Worm (Caenorhabditis elegans) whole organism, young adult: Measurements from ENCODE around the gene Y7A5A.13.

Source experiments
- B0035.1 ChIP-seq: sonication (generic microtip); optimal IDR thresholded peaks from 2 replicates; lab custom pipeline; 2016; ENCODE audit warnings: missing genetic modification characterization, mild to moderate bottlenecking, missing compliant biosample characterization, missing genotype, missing genetic modification reagents
- B0261.1 ChIP-seq: sonication (generic microtip); optimal IDR thresholded peaks from 2 replicates; lab custom pipeline; 2016; ENCODE audit warnings: mild to moderate bottlenecking, missing genetic modification characterization, moderate library complexity, missing compliant biosample characterization
- D2030.7 ChIP-seq: fragments of 200-800 bp; sonication (Bioruptor generic); IDR thresholded peaks from 2 replicates; pipeline ENCODE4 v1.3.6; 2022; ENCODE audit warnings: missing genetic modification reagents, missing genetic modification characterization, missing compliant biosample characterization
- F39B2.1 ChIP-seq: fragments of 200-800 bp; sonication (Bioruptor generic); IDR thresholded peaks from 2 replicates; pipeline ENCODE4 v1.3.6; 2022; ENCODE audit warnings: missing genetic modification reagents, missing genetic modification characterization, missing compliant biosample characterization
- F55B11.4 ChIP-seq: sonication (generic microtip); optimal IDR thresholded peaks from 2 replicates; lab custom pipeline; 2016; ENCODE audit warnings: missing compliant biosample characterization, missing genetic modification characterization, borderline replicate concordance; ENCODE audit not compliant: insufficient read depth
- F57C9.4 ChIP-seq: sonication (generic microtip); optimal IDR thresholded peaks from 2 replicates; lab custom pipeline; 2017; ENCODE audit warnings: mild to moderate bottlenecking, missing genetic modification characterization, missing compliant biosample characterization
- K12H6.12 ChIP-seq: fragments of 200-800 bp; sonication (Bioruptor generic); optimal IDR thresholded peaks from 2 replicates; lab custom pipeline; 2018; ENCODE audit warnings: mild to moderate bottlenecking, missing genetic modification characterization, missing compliant biosample characterization
- Y56A3A.18 ChIP-seq: fragments of 200-800 bp; sonication (Bioruptor generic); IDR thresholded peaks from 2 replicates; pipeline ENCODE4 v1.3.6; 2022; ENCODE audit warnings: missing genetic modification reagents, missing genetic modification characterization, missing compliant biosample characterization
- ZK185.1 ChIP-seq: sonication (generic microtip); optimal IDR thresholded peaks from 2 replicates; lab custom pipeline; 2016; ENCODE audit warnings: mild to moderate bottlenecking, missing genetic modification characterization, missing compliant biosample characterization; ENCODE audit not compliant: poor library complexity, severe bottlenecking
- atf-7 ChIP-seq: sonication (generic microtip); optimal IDR thresholded peaks from 2 replicates; lab custom pipeline; 2017; ENCODE audit warnings: mild to moderate bottlenecking, missing genetic modification characterization, missing compliant biosample characterization
- bed-2 ChIP-seq: fragments of 200-800 bp; sonication (Bioruptor generic); IDR thresholded peaks from 2 replicates; pipeline ENCODE4 v1.3.6; 2022; ENCODE audit warnings: missing genetic modification reagents, missing genetic modification characterization, missing compliant biosample characterization
- ceh-27 ChIP-seq: fragments of 200-800 bp; sonication (Bioruptor generic); optimal IDR thresholded peaks from 2 replicates; lab custom pipeline; 2018; ENCODE audit warnings: mild to moderate bottlenecking, missing genetic modification characterization, moderate library complexity, missing compliant biosample characterization
- ceh-40 ChIP-seq: fragments of 200-800 bp; sonication (Bioruptor generic); IDR thresholded peaks from 2 replicates; pipeline ENCODE4 v1.3.6; 2022; ENCODE audit warnings: missing genetic modification characterization, missing compliant biosample characterization
- dpl-1 ChIP-seq: fragments of 150-350 bp; optimal IDR thresholded peaks from 2 replicates; lab custom pipeline; 2014; ENCODE audit warnings: missing biosample characterization, missing genetic modification reagents, missing genetic modification characterization
- efl-1 ChIP-seq: fragments of 150-350 bp; optimal IDR thresholded peaks from 2 replicates; lab custom pipeline; 2014; ENCODE audit warnings: missing biosample characterization, missing genetic modification reagents, missing genetic modification characterization
- egl-18 ChIP-seq: fragments of 200-800 bp; sonication (Bioruptor generic); IDR thresholded peaks from 2 replicates; pipeline ENCODE4 v1.3.6; 2022; ENCODE audit warnings: missing genetic modification reagents, missing genetic modification characterization, missing compliant biosample characterization
- ekl-4 ChIP-seq: fragments of 200-800 bp; sonication (Bioruptor generic); IDR thresholded peaks from 2 replicates; pipeline ENCODE4 v1.3.6; 2022; ENCODE audit warnings: missing genetic modification reagents, missing genetic modification characterization, missing compliant biosample characterization
- fkh-3 ChIP-seq: sonication (generic microtip); optimal IDR thresholded peaks from 2 replicates; lab custom pipeline; 2016; ENCODE audit warnings: mild to moderate bottlenecking, missing genetic modification characterization, missing compliant biosample characterization
- him-1 ChIP-seq: sonication (generic microtip); optimal IDR thresholded peaks from 2 replicates; lab custom pipeline; 2016; ENCODE audit warnings: missing genotype, missing genetic modification reagents, missing genetic modification characterization, missing compliant biosample characterization
- hlh-26 ChIP-seq: fragments of 200-800 bp; sonication (Bioruptor generic); conservative IDR thresholded peaks from 2 replicates; pipeline ENCODE4 v1.3.6; 2022; ENCODE audit warnings: missing genetic modification reagents, missing genetic modification characterization, missing compliant biosample characterization
- lag-1 ChIP-seq: fragments of 200-800 bp; sonication (Bioruptor generic); IDR thresholded peaks from 2 replicates; pipeline ENCODE4 v1.3.6; 2022; ENCODE audit warnings: missing genetic modification reagents, missing genetic modification characterization, missing compliant biosample characterization
- lin-35 ChIP-seq, 3 experiments: fragments of 150-350 bp in 2 of 3; sonication (generic microtip) in 1 of 3; optimal IDR thresholded peaks; 2 replicates each; lab custom pipeline; 2014 to 2018; ENCODE audit warnings: missing biosample characterization in 3 of 3, missing genetic modification characterization in 3 of 3, missing genetic modification reagents in 3 of 3
- lin-54 ChIP-seq: fragments of 200-800 bp; sonication (Bioruptor generic); optimal IDR thresholded peaks from 2 replicates; lab custom pipeline; 2018; ENCODE audit warnings: mild to moderate bottlenecking, missing genetic modification characterization, missing compliant biosample characterization
- mel-28 ChIP-seq: sonication (generic microtip); optimal IDR thresholded peaks from 2 replicates; lab custom pipeline; 2016; ENCODE audit warnings: borderline replicate concordance, mild to moderate bottlenecking, missing genetic modification characterization, missing compliant biosample characterization
- nfya-1 ChIP-seq: sonication (generic microtip); optimal IDR thresholded peaks from 2 replicates; lab custom pipeline; 2017; ENCODE audit warnings: antibody characterized with exemption, missing compliant biosample characterization, missing genetic modification characterization, borderline replicate concordance; ENCODE audit not compliant: insufficient read depth
- nfyb-1 ChIP-seq: fragments of 200-800 bp; sonication (Bioruptor generic); IDR thresholded peaks from 2 replicates; pipeline ENCODE4 v1.3.6; 2022; ENCODE audit warnings: missing genetic modification reagents, missing genetic modification characterization, missing compliant biosample characterization
- nhr-27 ChIP-seq: fragments of 200-800 bp; sonication (Bioruptor generic); optimal IDR thresholded peaks from 2 replicates; lab custom pipeline; 2018; ENCODE audit warnings: mild to moderate bottlenecking, missing genetic modification characterization, moderate library complexity, missing compliant biosample characterization
- nhr-90 ChIP-seq: sonication (generic microtip); optimal IDR thresholded peaks from 2 replicates; lab custom pipeline; 2016; ENCODE audit warnings: missing genotype, mild to moderate bottlenecking, missing genetic modification characterization, missing compliant biosample characterization
- repo-1 ChIP-seq: sonication (generic microtip); optimal IDR thresholded peaks from 2 replicates; lab custom pipeline; 2017; ENCODE audit warnings: mild to moderate bottlenecking, missing genetic modification characterization, missing compliant biosample characterization
- snpc-4 ChIP-seq, 5 experiments: fragments of 150-350 bp in 1 of 5; sonication (generic microtip) in 4 of 5; optimal IDR thresholded peaks; 2 replicates each; lab custom pipeline; 2014 to 2018; ENCODE audit warnings: missing genetic modification characterization in 5 of 5, missing biosample characterization in 3 of 5, antibody characterized with exemption in 2 of 5, mild to moderate bottlenecking in 2 of 5, missing compliant biosample characterization in 2 of 5, missing genotype in 2 of 5, moderate library complexity in 2 of 5, missing genetic modification reagents in 1 of 5
- somi-1 ChIP-seq: fragments of 200-800 bp; sonication (Bioruptor generic); optimal IDR thresholded peaks from 2 replicates; lab custom pipeline; 2018; ENCODE audit warnings: mild to moderate bottlenecking, missing genetic modification characterization, missing compliant biosample characterization
- tlf-1 ChIP-seq: fragments of 200-800 bp; sonication (Bioruptor generic); optimal IDR thresholded peaks from 2 replicates; lab custom pipeline; 2018; ENCODE audit warnings: mild to moderate bottlenecking, missing genetic modification characterization, missing compliant biosample characterization
- unc-130 ChIP-seq: sonication (generic microtip); optimal IDR thresholded peaks from 2 replicates; lab custom pipeline; 2016; ENCODE audit warnings: missing genetic modification reagents, missing genetic modification characterization, missing compliant biosample characterization
- ztf-18 ChIP-seq: sonication (generic microtip); optimal IDR thresholded peaks from 2 replicates; lab custom pipeline; 2016; ENCODE audit warnings: missing genotype, mild to moderate bottlenecking, missing genetic modification characterization, missing compliant biosample characterization
- ztf-26 ChIP-seq: sonication (generic microtip); optimal IDR thresholded peaks from 2 replicates; lab custom pipeline; 2017; ENCODE audit warnings: missing genetic modification characterization, missing compliant biosample characterization
- ztf-3 ChIP-seq: fragments of 200-800 bp; sonication (Bioruptor generic); optimal IDR thresholded peaks from 2 replicates; lab custom pipeline; 2018; ENCODE audit warnings: mild to moderate bottlenecking, missing genetic modification characterization, missing compliant biosample characterization
- ztf-6 ChIP-seq: fragments of 200-800 bp; sonication (Bioruptor generic); IDR thresholded peaks from 2 replicates; pipeline ENCODE4 v1.3.6; 2022; ENCODE audit warnings: missing genetic modification reagents, missing genetic modification characterization, missing compliant biosample characterization

Y7A5A.13 gene

ce11 chrX:15804072-15804471 is 30.4 kb downstream of the Y7A5A.13 start, which contains the start of gene Y7A5A.7:
Gene Y7A5A.7 (minus strand): TSS chrX:15804172.
- TF ChIP-seq ekl-4, result no peak
- no peak for TF ChIP-seq lin-35 (GFP tag; optimal IDR thresholded peaks at IDR 0.05; lab: Kevin White, UChicago)
- TF ChIP-seq B0035.1, result no peak
- TF ChIP-seq F39B2.1 (GFP tag; lab: Robert Waterston, UW), result no peak
- TF ChIP-seq nhr-27 (tag; lab: Kevin White, UChicago), result no peak
- no peak for TF ChIP-seq hlh-26 (GFP tag; lab: Robert Waterston, UW)
- no peak for TF ChIP-seq ztf-6
- TF ChIP-seq, all 124 proteins: peak for 0

DNA sequence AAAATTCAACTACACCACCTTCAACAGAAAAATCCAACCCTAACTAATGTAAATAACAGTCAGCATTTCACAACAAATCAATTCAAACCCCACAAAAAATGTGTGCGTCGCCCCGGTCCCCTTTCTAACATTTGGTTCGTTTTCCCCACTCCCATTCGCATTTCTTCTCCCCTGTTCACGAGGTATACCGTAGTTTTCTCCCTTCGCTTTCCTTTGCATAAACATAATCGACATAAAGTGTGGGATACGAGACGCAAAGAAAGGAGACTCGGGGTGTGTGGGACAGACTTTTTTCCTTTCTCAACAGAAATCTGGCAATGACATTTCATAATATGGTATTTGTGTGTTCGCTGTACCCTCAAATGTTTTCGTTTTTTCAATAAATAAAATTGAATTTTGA is 37.7 kb downstream of the Y7A5A.13 start:
- TF ChIP-seq ceh-40, result no peak
- TF ChIP-seq, all 124 proteins: peak for 0

DNA sequence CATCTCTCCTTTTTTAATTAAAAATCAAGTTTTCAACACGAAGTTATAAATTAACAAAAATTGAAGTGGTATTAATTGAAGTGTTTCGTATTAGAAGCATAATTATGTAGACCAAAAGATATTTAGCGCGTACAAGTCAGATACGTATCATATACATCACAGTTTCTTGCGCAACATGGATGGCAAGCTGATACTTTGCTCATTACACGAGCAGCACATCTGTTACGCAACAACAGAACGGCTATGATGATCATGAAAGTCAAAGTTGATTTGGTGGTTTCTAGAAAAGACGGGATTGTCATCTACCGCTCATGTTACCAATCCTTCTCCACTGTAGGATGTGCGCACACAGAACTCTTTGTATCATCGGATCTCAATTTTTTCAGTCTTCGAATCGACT is 40.9 kb downstream of the Y7A5A.13 start:
- TF ChIP-seq egl-18 (no peak), ztf-26 (tag; lab: Kevin White, UChicago) (no peak), unc-130 (GFP tag; lab: Kevin White, UChicago) (no peak), F57C9.4 (tag; lab: Kevin White, UChicago) (no peak), him-1 (tag; lab: Kevin White, UChicago) (no peak), lin-54 (GFP tag; lab: Kevin White, UChicago) (no peak), repo-1 (no peak), atf-7 (tag; lab: Kevin White, UChicago) (no peak), tlf-1 (GFP tag; lab: Kevin White, UChicago) (no peak), B0261.1 (no peak), nfyb-1 (no peak), ztf-3 (GFP tag; lab: Kevin White, UChicago) (no peak), lag-1 (GFP tag; lab: Robert Waterston, UW) (no peak), efl-1 (GFP tag; lab: Kevin White, UChicago) (no peak)

- TF ChIP-seq Y56A3A.18 (no peak), D2030.7 (no peak), ZK185.1 (no peak), somi-1 (GFP tag; lab: Kevin White, UChicago) (no peak), nhr-90 (tag; lab: Kevin White, UChicago) (no peak), mel-28 (no peak), atf-7 (tag; lab: Kevin White, UChicago) (no peak), K12H6.12 (no peak), ceh-27 (GFP tag; lab: Kevin White, UChicago) (no peak), nfya-1 (tag; lab: Kevin White, UChicago) (no peak), ztf-18 (tag; lab: Kevin White, UChicago) (no peak), lag-1 (GFP tag; lab: Robert Waterston, UW) (no peak), snpc-4 (GFP tag; optimal IDR thresholded peaks at IDR 0.05; lab: Kevin White, UChicago) (no peak), snpc-4 (tag; optimal IDR thresholded peaks at IDR 0.05; lab: Kevin White, UChicago) (no peak), dpl-1 (GFP tag; lab: Kevin White, UChicago) (no peak), bed-2 (GFP tag; lab: Robert Waterston, UW) (no peak), F55B11.4 (no peak), ekl-4 (no peak), fkh-3 (tag; lab: Kevin White, UChicago) (no peak)
These were observed 48.5 kb downstream of the Y7A5A.13 start, which contains the start of gene Y7A5A.8 for ce11 chrX:15822197-15822596. Gene Y7A5A.8 (plus strand): TSS chrX:15822497.
